Worm (Caenorhabditis elegans) whole organism, midembryonic: ENCODE data around the gene M03F8.1.

ENCODE experiments used
- T22C8.4 ChIP-seq: fragments of 200-800 bp; sonication (Bioruptor generic); IDR thresholded peaks from 2 replicates; pipeline ENCODE4 v1.3.6; 2022; ENCODE audit warnings: missing genetic modification characterization, missing compliant biosample characterization
- cog-1 ChIP-seq: sonication (generic microtip); optimal IDR thresholded peaks from 2 replicates; lab custom pipeline; 2016; ENCODE audit warnings: missing genetic modification characterization, missing compliant biosample characterization

- TF ChIP-seq cog-1 (tag; lab: Kevin White, UChicago) (no peak), T22C8.4 (GFP tag; lab: Robert Waterston, UW) (no peak)
Measured at ce11 chrV:5912426-5912825, 38.8 kb upstream of the M03F8.1 start, which contains the start of gene C04E6.13.
